Worm (Caenorhabditis elegans) whole organism, L2 larva: ENCODE results near the gene elt-3.

Source experiments
- C34F6.9 ChIP-seq: fragments of 150-350 bp; optimal IDR thresholded peaks from 2 replicates; lab custom pipeline; 2014; ENCODE audit warnings: missing biosample characterization, missing genetic modification characterization
- F13H6.1 ChIP-seq: sonication (generic microtip); optimal IDR thresholded peaks from 2 replicates; lab custom pipeline; 2016; ENCODE audit warnings: missing genetic modification characterization, missing compliant biosample characterization
- R02D3.7 ChIP-seq: fragments of 150-350 bp; optimal IDR thresholded peaks from 2 replicates; lab custom pipeline; 2014; ENCODE audit warnings: missing biosample characterization, missing genetic modification characterization
- Y55F3AM.14 ChIP-seq: fragments of 200-800 bp; sonication (Bioruptor generic); optimal IDR thresholded peaks from 2 replicates; lab custom pipeline; 2018; ENCODE audit warnings: mild to moderate bottlenecking, missing genetic modification characterization, missing compliant biosample characterization
- ZK546.5 ChIP-seq: sonication (generic microtip); optimal IDR thresholded peaks from 2 replicates; lab custom pipeline; 2017; ENCODE audit warnings: missing biosample characterization, missing genetic modification characterization
- alr-1 ChIP-seq: fragments of 150-350 bp; optimal IDR thresholded peaks from 2 replicates; lab custom pipeline; 2014; ENCODE audit warnings: missing biosample characterization, missing genetic modification characterization
- aly-2 ChIP-seq: fragments of 150-350 bp; optimal IDR thresholded peaks from 2 replicates; lab custom pipeline; 2014; ENCODE audit warnings: missing biosample characterization, missing genetic modification characterization
- ceh-16 ChIP-seq: fragments of 150-350 bp; optimal IDR thresholded peaks from 2 replicates; lab custom pipeline; 2014; ENCODE audit warnings: missing biosample characterization, missing genetic modification characterization
- crh-2 ChIP-seq: sonication (generic microtip); optimal IDR thresholded peaks from 2 replicates; lab custom pipeline; 2017; ENCODE audit warnings: missing biosample characterization, missing genetic modification characterization
- dmd-4 ChIP-seq: sonication (generic microtip); optimal IDR thresholded peaks from 2 replicates; lab custom pipeline; 2017; ENCODE audit warnings: missing biosample characterization, missing genetic modification characterization
- egl-27 ChIP-seq: sonication (generic microtip); optimal IDR thresholded peaks from 3 replicates; lab custom pipeline; 2017; ENCODE audit warnings: missing biosample characterization, missing genetic modification reagents, missing genetic modification characterization
- fos-1 ChIP-seq: fragments of 150-350 bp; optimal IDR thresholded peaks from 2 replicates; lab custom pipeline; 2014; ENCODE audit warnings: missing biosample characterization, missing genetic modification characterization
- lin-11 ChIP-seq: fragments of 150-350 bp; sonication (generic microtip); optimal IDR thresholded peaks from 2 replicates; lab custom pipeline; 2014; ENCODE audit warnings: missing biosample characterization, missing genetic modification characterization, inconsistent platforms, mixed read lengths
- lin-13 ChIP-seq: fragments of 150-350 bp; optimal IDR thresholded peaks from 2 replicates; lab custom pipeline; 2014; ENCODE audit warnings: missing biosample characterization, missing genetic modification reagents, missing genetic modification characterization
- lsy-2 ChIP-seq, 2 experiments: fragments of 150-350 bp in 1 of 2; sonication (generic microtip) in 1 of 2; optimal IDR thresholded peaks; 2 replicates each; lab custom pipeline; 2014 to 2017; ENCODE audit warnings: missing biosample characterization in 2 of 2, missing genetic modification characterization in 2 of 2
- mab-5 ChIP-seq: fragments of 150-350 bp; optimal IDR thresholded peaks from 2 replicates; lab custom pipeline; 2014; ENCODE audit warnings: missing biosample characterization, missing genetic modification characterization
- mbf-1 ChIP-seq: sonication (generic microtip); optimal IDR thresholded peaks from 2 replicates; lab custom pipeline; 2017; ENCODE audit warnings: missing biosample characterization, missing genetic modification characterization
- mdl-1 ChIP-seq, 2 experiments: fragments of 150-350 bp in 1 of 2; sonication (generic microtip) in 1 of 2; optimal IDR thresholded peaks; 2 replicates each; lab custom pipeline; 2017; ENCODE audit warnings: missing biosample characterization in 2 of 2, missing genetic modification characterization in 2 of 2
- nhr-10 ChIP-seq: sonication (generic microtip); optimal IDR thresholded peaks from 2 replicates; lab custom pipeline; 2017; ENCODE audit warnings: missing biosample characterization, missing genetic modification characterization
- nhr-12 ChIP-seq: fragments of 150-350 bp; optimal IDR thresholded peaks from 2 replicates; lab custom pipeline; 2014; ENCODE audit warnings: missing biosample characterization, missing genetic modification characterization
- nhr-129 ChIP-seq: fragments of 150-350 bp; optimal IDR thresholded peaks from 2 replicates; lab custom pipeline; 2014; ENCODE audit warnings: missing biosample characterization, missing genetic modification characterization
- nhr-21 ChIP-seq: fragments of 150-350 bp; optimal IDR thresholded peaks from 2 replicates; lab custom pipeline; 2014; ENCODE audit warnings: missing biosample characterization, missing genetic modification characterization
- nhr-23 ChIP-seq: fragments of 150-350 bp; optimal IDR thresholded peaks from 2 replicates; lab custom pipeline; 2014; ENCODE audit warnings: missing biosample characterization, missing genetic modification reagents, missing genetic modification characterization
- nhr-237 ChIP-seq: fragments of 150-350 bp; optimal IDR thresholded peaks from 2 replicates; lab custom pipeline; 2014; ENCODE audit warnings: missing biosample characterization, missing genetic modification characterization
- nhr-25 ChIP-seq: fragments of 150-350 bp; sonication (generic microtip); optimal IDR thresholded peaks from 3 replicates; lab custom pipeline; 2014; ENCODE audit warnings: missing biosample characterization, missing genetic modification characterization
- nhr-6 ChIP-seq: fragments of 150-350 bp; optimal IDR thresholded peaks from 2 replicates; lab custom pipeline; 2014; ENCODE audit warnings: missing biosample characterization, missing genetic modification characterization
- peb-1 ChIP-seq: fragments of 150-350 bp; optimal IDR thresholded peaks from 2 replicates; lab custom pipeline; 2014; ENCODE audit warnings: missing biosample characterization, missing genetic modification characterization
- sem-4 ChIP-seq: fragments of 150-350 bp; optimal IDR thresholded peaks from 2 replicates; lab custom pipeline; 2014; ENCODE audit warnings: missing biosample characterization, missing genetic modification reagents, missing genetic modification characterization
- sma-3 ChIP-seq: sonication (generic microtip); optimal IDR thresholded peaks from 2 replicates; lab custom pipeline; 2016; ENCODE audit warnings: missing genetic modification reagents, missing genetic modification characterization, missing compliant biosample characterization
- sma-9 ChIP-seq, 2 experiments: fragments of 150-350 bp in 1 of 2; sonication (generic microtip) in 1 of 2; optimal IDR thresholded peaks; 2 replicates each; lab custom pipeline; 2014 to 2016; ENCODE audit warnings: missing genetic modification characterization in 2 of 2, mild to moderate bottlenecking in 1 of 2, missing biosample characterization in 1 of 2, missing compliant biosample characterization in 1 of 2, missing genetic modification reagents in 1 of 2, moderate library complexity in 1 of 2
- unc-39 ChIP-seq: fragments of 150-350 bp; optimal IDR thresholded peaks from 2 replicates; lab custom pipeline; 2014; ENCODE audit warnings: missing biosample characterization, missing genetic modification characterization
- unc-55 ChIP-seq: fragments of 150-350 bp; sonication (generic microtip); optimal IDR thresholded peaks from 3 replicates; lab custom pipeline; 2014; ENCODE audit warnings: missing biosample characterization, missing genetic modification reagents, missing genetic modification characterization
- zag-1 ChIP-seq: fragments of 150-350 bp; optimal IDR thresholded peaks from 2 replicates; lab custom pipeline; 2014; ENCODE audit warnings: missing biosample characterization, missing genetic modification characterization
- ztf-1 ChIP-seq: fragments of 200-800 bp; sonication (Bioruptor generic); conservative IDR thresholded peaks from 2 replicates; pipeline ENCODE4 v1.3.6; 2022; ENCODE audit warnings: missing genetic modification characterization, missing compliant biosample characterization
- ztf-4 ChIP-seq: fragments of 150-350 bp; optimal IDR thresholded peaks from 2 replicates; lab custom pipeline; 2014; ENCODE audit warnings: missing biosample characterization, missing genetic modification characterization

elt-3 gene

ce11 chrX:13941296-13941695, 6.6 kb downstream of the elt-3 start:
- peak; percentile 7 for TF ChIP-seq fos-1 (tag; lab: Kevin White, UChicago)
- peak; percentile 48 for TF ChIP-seq sma-9 (GFP tag; optimal IDR thresholded peaks at IDR 0.05; lab: Kevin White, UChicago)
- TF ChIP-seq sma-9 (tag; optimal IDR thresholded peaks at IDR 0.05; lab: Kevin White, UChicago): no peak
- peak; percentile 67 for TF ChIP-seq ceh-16 (tag; lab: Kevin White, UChicago)
- TF ChIP-seq ztf-1 (GFP tag; lab: Robert Waterston, UW): no peak
- TF ChIP-seq mab-5 (tag; lab: Kevin White, UChicago): peak; percentile 41
- peak; percentile 62 for TF ChIP-seq sma-3 (GFP tag; lab: Kevin White, UChicago)
- TF ChIP-seq sem-4: peak; percentile 38
- TF ChIP-seq nhr-21 (tag; lab: Kevin White, UChicago): peak; percentile 83
- TF ChIP-seq nhr-6: no peak
- peak; percentile 37 for TF ChIP-seq ztf-4 (tag; lab: Kevin White, UChicago)
- no peak for TF ChIP-seq peb-1 (tag; lab: Kevin White, UChicago)
- TF ChIP-seq lsy-2 (tag; optimal IDR thresholded peaks at IDR 0.05; lab: Kevin White, UChicago): peak in 1 of 2 experiments; percentile 27
- TF ChIP-seq C34F6.9 (tag; lab: Kevin White, UChicago): peak; percentile 9
- peak; percentile 43 for TF ChIP-seq nhr-25 (tag; lab: Kevin White, UChicago)
- TF ChIP-seq, all 48 proteins: peak for 11

ce11 chrX:13941865-13942264, 7.2 kb downstream of the elt-3 start:
- TF ChIP-seq nhr-12 (tag; lab: Kevin White, UChicago): no peak
- TF ChIP-seq peb-1 (tag; lab: Kevin White, UChicago): no peak
- TF ChIP-seq unc-55: no peak
- no peak for TF ChIP-seq nhr-237 (tag; lab: Kevin White, UChicago)
- TF ChIP-seq nhr-129 (tag; lab: Kevin White, UChicago): no peak
- no peak for TF ChIP-seq unc-39
- TF ChIP-seq nhr-23 (tag; lab: Kevin White, UChicago): no peak
- no peak for TF ChIP-seq mbf-1 (tag; lab: Kevin White, UChicago)
- TF ChIP-seq sma-9 (GFP tag; optimal IDR thresholded peaks at IDR 0.05; lab: Kevin White, UChicago): no peak
- TF ChIP-seq sma-9 (tag; optimal IDR thresholded peaks at IDR 0.05; lab: Kevin White, UChicago): no peak
- TF ChIP-seq lsy-2 (tag; optimal IDR thresholded peaks at IDR 0.05; lab: Kevin White, UChicago): no peak
- TF ChIP-seq mdl-1 (tag; optimal IDR thresholded peaks at IDR 0.05; lab: Kevin White, UChicago): no peak

- TF ChIP-seq ZK546.5: no peak
- TF ChIP-seq nhr-10: no peak
- TF ChIP-seq zag-1: no peak
- TF ChIP-seq dmd-4 (tag; lab: Kevin White, UChicago): no peak
- no peak for TF ChIP-seq nhr-237 (tag; lab: Kevin White, UChicago)
- TF ChIP-seq lin-13 (GFP tag; lab: Kevin White, UChicago): no peak
- no peak for TF ChIP-seq mab-5 (tag; lab: Kevin White, UChicago)
- TF ChIP-seq aly-2: no peak
- no peak for TF ChIP-seq R02D3.7
- no peak for TF ChIP-seq sma-3 (GFP tag; lab: Kevin White, UChicago)
- no peak for TF ChIP-seq F13H6.1
- TF ChIP-seq mbf-1 (tag; lab: Kevin White, UChicago): no peak
- TF ChIP-seq alr-1 (tag; lab: Kevin White, UChicago): no peak
These were observed 9.5 kb downstream of the elt-3 start for ce11 chrX:13944184-13944583.

- TF ChIP-seq nhr-6 (no peak), alr-1 (tag; lab: Kevin White, UChicago) (no peak), ceh-16 (tag; lab: Kevin White, UChicago) (no peak), nhr-129 (tag; lab: Kevin White, UChicago) (no peak), egl-27 (tag; lab: Kevin White, UChicago) (no peak), crh-2 (tag; lab: Kevin White, UChicago) (no peak), ZK546.5 (no peak), lin-11 (no peak), F13H6.1 (no peak), mdl-1 (tag; optimal IDR thresholded peaks at IDR 0.05; lab: Kevin White, UChicago) (no peak), unc-55 (no peak), nhr-237 (tag; lab: Kevin White, UChicago) (no peak), Y55F3AM.14 (GFP tag; lab: Kevin White, UChicago) (no peak), dmd-4 (tag; lab: Kevin White, UChicago) (no peak), fos-1 (tag; lab: Kevin White, UChicago) (no peak), mbf-1 (tag; lab: Kevin White, UChicago) (no peak)
- TF ChIP-seq, all 48 proteins: peak for 0
These were observed 10.4 kb downstream of the elt-3 start for ce11 chrX:13945090-13945489.
